Worm (Caenorhabditis elegans): ENCODE data around the gene ZK662.6.

Gene ZK662.6

DNA sequence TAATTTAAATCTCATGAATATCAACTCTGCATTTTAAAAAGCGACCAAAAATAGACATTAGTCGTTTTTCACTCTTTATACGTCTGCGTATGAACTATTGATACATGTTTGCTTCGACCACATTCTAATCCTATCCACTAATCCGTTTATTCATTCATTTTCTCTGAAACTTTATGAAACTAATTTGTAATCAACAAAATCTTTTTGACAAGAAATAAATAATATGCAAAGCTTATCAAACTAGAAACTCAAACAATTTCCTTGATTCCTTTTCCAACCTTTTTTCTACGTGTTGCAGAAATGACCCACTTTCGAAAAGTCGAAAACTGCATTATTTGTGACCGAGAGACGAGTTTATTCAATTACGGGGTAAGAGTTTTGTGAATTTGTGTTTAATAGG lies 23.9 kb downstream of the ZK662.6 start, which contains the start of gene nhr-255:
nhr-255 (plus strand) TSS at position 301 of the 400 bp plus-strand sequence.
- TF ChIP-seq tbx-11 (GFP tag; IDR thresholded peaks at IDR 0.05), result no peak
- TF ChIP-seq aly-1 (tag; optimal IDR thresholded peaks at IDR 0.05), result no peak
- no peak for TF ChIP-seq hmbx-1 (tag; optimal IDR thresholded peaks at IDR 0.05)
- no peak for TF ChIP-seq hnd-1 (tag; optimal IDR thresholded peaks at IDR 0.05)
- TF ChIP-seq tbx-37 (GFP tag; conservative IDR thresholded peaks at IDR 0.05), result no peak
- TF ChIP-seq ceh-13 (GFP tag; optimal IDR thresholded peaks at IDR 0.05), result no peak
- no peak for TF ChIP-seq hmg-4 (GFP tag; optimal IDR thresholded peaks at IDR 0.05)
- TF ChIP-seq scrt-1 (GFP tag; IDR thresholded peaks at IDR 0.05), result no peak
- TF ChIP-seq flt-1 (GFP tag; IDR thresholded peaks at IDR 0.05), result no peak
- no peak for TF ChIP-seq ama-1 (optimal IDR thresholded peaks at IDR 0.05)
- TF ChIP-seq F13C5.2 (tag; optimal IDR thresholded peaks at IDR 0.05), result no peak
- TF ChIP-seq B0310.2 (tag; optimal IDR thresholded peaks at IDR 0.05), result no peak
- TF ChIP-seq sea-1 (GFP tag; conservative IDR thresholded peaks at IDR 0.05), result no peak
- TF ChIP-seq ceh-36 (tag; optimal IDR thresholded peaks at IDR 0.05), result no peak
- no peak for TF ChIP-seq tra-4 (tag; optimal IDR thresholded peaks at IDR 0.05)
- TF ChIP-seq ets-7 (tag; optimal IDR thresholded peaks at IDR 0.05), result no peak
- TF ChIP-seq pes-1 (GFP tag; IDR thresholded peaks at IDR 0.05), result no peak

DNA sequence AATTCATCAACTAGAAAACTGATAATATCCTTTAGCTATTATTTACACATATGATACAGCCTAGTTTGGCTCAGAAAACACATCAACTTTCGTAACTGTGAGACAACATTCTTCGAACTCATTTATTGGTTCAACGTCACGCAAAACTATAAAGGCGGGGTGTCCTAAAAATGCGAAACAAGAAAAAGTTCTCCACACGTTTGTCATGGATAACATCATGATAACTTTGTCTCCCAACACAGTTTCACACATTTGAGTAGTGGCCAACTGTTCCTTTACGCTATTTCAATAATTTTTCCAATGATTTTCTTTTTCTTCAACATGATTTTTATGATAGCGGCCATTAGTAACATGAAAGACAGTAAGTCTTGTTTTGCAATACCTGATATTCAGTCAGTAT lies 28.3 kb downstream of the ZK662.6 start, which contains the start of gene srxa-9:
srxa-9 (plus strand) TSS at position 301 of the 400 bp plus-strand sequence.
- TF ChIP-seq F13C5.2 (tag; optimal IDR thresholded peaks at IDR 0.05) (no peak), ceh-13 (GFP tag; optimal IDR thresholded peaks at IDR 0.05) (no peak), tbx-37 (GFP tag; conservative IDR thresholded peaks at IDR 0.05) (no peak)

DNA sequence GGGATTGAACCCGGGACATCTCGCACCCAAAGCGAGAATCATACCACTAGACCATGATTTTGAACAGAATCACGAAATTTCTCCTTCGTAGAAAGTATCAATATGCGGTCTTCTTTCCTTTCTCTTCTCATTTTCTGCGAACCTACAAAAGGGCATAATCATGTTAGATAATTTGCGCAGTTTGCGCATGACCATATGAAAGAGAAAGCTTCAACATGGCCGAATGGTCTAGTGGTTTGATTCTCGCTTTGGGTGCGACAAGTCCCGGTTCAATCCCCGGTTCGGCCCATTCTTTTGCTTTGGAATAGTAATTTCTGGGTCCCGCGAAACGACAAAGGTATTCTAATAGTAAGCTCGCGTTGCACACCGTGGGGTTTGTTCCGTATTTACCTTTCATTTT lies 29.4 kb downstream of the ZK662.6 start:
- TF ChIP-seq aly-1 (tag; optimal IDR thresholded peaks at IDR 0.05), result no peak
- no peak for TF ChIP-seq F13C5.2 (tag; optimal IDR thresholded peaks at IDR 0.05)
- no peak for TF ChIP-seq hmg-4 (GFP tag; optimal IDR thresholded peaks at IDR 0.05)
- no peak for TF ChIP-seq hnd-1 (tag; optimal IDR thresholded peaks at IDR 0.05)
- no peak for TF ChIP-seq pes-1 (GFP tag; IDR thresholded peaks at IDR 0.05)
- TF ChIP-seq ama-1 (optimal IDR thresholded peaks at IDR 0.05), result no peak
- TF ChIP-seq scrt-1 (GFP tag; IDR thresholded peaks at IDR 0.05), result no peak
- TF ChIP-seq tra-4 (tag; optimal IDR thresholded peaks at IDR 0.05), result no peak
- no peak for TF ChIP-seq flt-1 (GFP tag; IDR thresholded peaks at IDR 0.05)
- TF ChIP-seq ceh-13 (GFP tag; optimal IDR thresholded peaks at IDR 0.05), result no peak
- no peak for TF ChIP-seq ets-7 (tag; optimal IDR thresholded peaks at IDR 0.05)
- TF ChIP-seq sea-1 (GFP tag; conservative IDR thresholded peaks at IDR 0.05), result no peak
- TF ChIP-seq tbx-11 (GFP tag; IDR thresholded peaks at IDR 0.05), result no peak
- no peak for TF ChIP-seq B0310.2 (tag; optimal IDR thresholded peaks at IDR 0.05)
- TF ChIP-seq hmbx-1 (tag; optimal IDR thresholded peaks at IDR 0.05), result no peak
- TF ChIP-seq ceh-36 (tag; optimal IDR thresholded peaks at IDR 0.05), result no peak
- no peak for TF ChIP-seq tbx-37 (GFP tag; conservative IDR thresholded peaks at IDR 0.05)

DNA sequence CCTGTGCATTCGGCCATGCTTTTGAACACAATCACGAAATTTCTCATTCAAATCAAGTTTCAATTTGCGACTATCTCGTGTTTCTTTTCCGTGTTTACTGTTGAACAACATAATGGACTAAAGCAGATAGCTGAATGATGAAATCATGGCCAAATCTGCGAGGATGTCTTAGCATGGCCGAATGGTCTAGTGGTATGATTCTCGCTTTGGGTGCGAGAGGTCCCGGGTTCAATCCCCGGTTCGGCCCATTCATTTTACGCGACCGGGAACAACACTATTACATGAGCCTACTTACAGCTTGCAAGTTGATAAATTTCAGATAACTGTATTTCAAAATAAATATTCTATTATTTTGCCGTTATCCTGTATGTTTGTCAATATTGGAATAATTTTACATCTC lies 32.8 kb downstream of the ZK662.6 start:
- TF ChIP-seq ceh-13 (GFP tag; optimal IDR thresholded peaks at IDR 0.05), result no peak
- no peak for TF ChIP-seq F13C5.2 (tag; optimal IDR thresholded peaks at IDR 0.05)
- TF ChIP-seq tbx-11 (GFP tag; IDR thresholded peaks at IDR 0.05), result no peak
- no peak for TF ChIP-seq tra-4 (tag; optimal IDR thresholded peaks at IDR 0.05)
- no peak for TF ChIP-seq B0310.2 (tag; optimal IDR thresholded peaks at IDR 0.05)
- no peak for TF ChIP-seq ama-1 (optimal IDR thresholded peaks at IDR 0.05)
- TF ChIP-seq aly-1 (tag; optimal IDR thresholded peaks at IDR 0.05), result no peak
- TF ChIP-seq hmbx-1 (tag; optimal IDR thresholded peaks at IDR 0.05), result no peak
- TF ChIP-seq ets-7 (tag; optimal IDR thresholded peaks at IDR 0.05), result no peak

DNA sequence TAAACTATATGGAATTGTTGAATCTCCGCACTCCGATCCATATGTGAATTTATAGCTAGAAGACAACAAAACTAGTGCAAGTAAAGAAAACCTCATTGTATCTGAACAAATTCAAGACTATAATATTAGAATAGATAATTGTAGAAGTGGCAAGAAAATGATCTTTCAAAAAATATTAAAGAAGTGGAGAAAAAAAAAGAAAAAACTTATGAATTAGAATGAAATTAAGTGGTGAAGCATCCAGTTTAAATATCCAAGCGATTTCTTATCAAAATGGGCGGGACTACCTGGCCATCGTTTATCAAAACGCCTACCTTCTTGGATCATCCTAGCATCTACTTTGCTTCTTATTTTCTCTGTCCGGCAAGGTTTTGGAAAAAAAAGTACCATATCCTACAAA lies 38.7 kb downstream of the ZK662.6 start, which contains the start of gene wrt-4:
wrt-4 (minus strand) TSS at position 101 of the 400 bp plus-strand sequence.
- no peak for TF ChIP-seq ceh-13 (GFP tag; optimal IDR thresholded peaks at IDR 0.05)
- TF ChIP-seq F13C5.2 (tag; optimal IDR thresholded peaks at IDR 0.05), result no peak
- no peak for TF ChIP-seq scrt-1 (GFP tag; IDR thresholded peaks at IDR 0.05)
- TF ChIP-seq tbx-11 (GFP tag; IDR thresholded peaks at IDR 0.05), result no peak
- TF ChIP-seq ceh-36 (tag; optimal IDR thresholded peaks at IDR 0.05), result no peak
- no peak for TF ChIP-seq tbx-37 (GFP tag; conservative IDR thresholded peaks at IDR 0.05)
- TF ChIP-seq hnd-1 (tag; optimal IDR thresholded peaks at IDR 0.05), result no peak
- TF ChIP-seq sea-1 (GFP tag; conservative IDR thresholded peaks at IDR 0.05), result no peak
- no peak for TF ChIP-seq ets-7 (tag; optimal IDR thresholded peaks at IDR 0.05)

DNA sequence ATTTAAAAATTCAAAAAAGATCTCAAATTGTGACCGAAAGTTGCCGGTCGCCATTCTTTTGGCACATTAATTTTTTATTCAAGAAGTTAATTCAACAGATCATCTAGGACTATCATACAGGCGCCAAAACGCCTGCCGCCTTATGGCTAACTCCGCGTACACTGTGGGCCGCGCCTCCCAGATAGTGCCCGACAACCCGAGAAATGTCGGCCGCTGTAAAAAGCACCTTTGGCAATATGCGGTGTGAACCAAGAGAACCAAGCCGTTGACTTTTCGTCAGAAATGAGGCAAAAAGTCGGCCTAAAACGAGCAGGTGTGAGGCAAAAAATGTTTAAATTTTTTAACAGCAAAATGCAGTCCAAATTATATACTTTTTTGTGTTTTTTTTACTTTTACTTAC lies 40.8 kb downstream of the ZK662.6 start:
- TF ChIP-seq hmg-4 (GFP tag; optimal IDR thresholded peaks at IDR 0.05) (no peak), pes-1 (GFP tag; IDR thresholded peaks at IDR 0.05) (no peak), F13C5.2 (tag; optimal IDR thresholded peaks at IDR 0.05) (no peak), aly-1 (tag; optimal IDR thresholded peaks at IDR 0.05) (no peak), sea-1 (GFP tag; conservative IDR thresholded peaks at IDR 0.05) (no peak), ceh-36 (tag; optimal IDR thresholded peaks at IDR 0.05) (no peak), tbx-37 (GFP tag; conservative IDR thresholded peaks at IDR 0.05) (no peak), ceh-13 (GFP tag; optimal IDR thresholded peaks at IDR 0.05) (no peak), ama-1 (optimal IDR thresholded peaks at IDR 0.05) (no peak)

DNA sequence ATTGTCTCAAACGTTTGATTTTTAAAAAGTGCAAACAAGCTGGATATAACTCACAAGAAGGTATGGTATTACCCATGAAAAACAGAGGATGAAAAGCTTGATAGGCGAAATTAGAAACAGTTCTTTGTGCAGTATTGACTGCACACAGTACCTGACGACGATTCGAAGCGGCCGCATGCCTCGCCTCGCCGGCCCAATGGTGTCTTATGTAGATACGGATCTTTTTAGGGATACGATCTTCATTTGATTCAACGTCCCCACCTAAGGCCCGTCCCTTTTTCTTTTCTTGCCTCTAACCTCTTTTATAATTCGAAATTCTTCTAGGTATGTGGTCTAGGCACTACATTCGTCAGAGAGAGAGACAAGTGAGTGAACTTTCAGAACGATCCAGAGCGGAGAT lies 47.7 kb downstream of the ZK662.6 start, which contains the start of gene bus-17:
bus-17 (minus strand) TSS at position 208 of the 400 bp plus-strand sequence.
- no peak for TF ChIP-seq flt-1 (GFP tag; IDR thresholded peaks at IDR 0.05)

DNA sequence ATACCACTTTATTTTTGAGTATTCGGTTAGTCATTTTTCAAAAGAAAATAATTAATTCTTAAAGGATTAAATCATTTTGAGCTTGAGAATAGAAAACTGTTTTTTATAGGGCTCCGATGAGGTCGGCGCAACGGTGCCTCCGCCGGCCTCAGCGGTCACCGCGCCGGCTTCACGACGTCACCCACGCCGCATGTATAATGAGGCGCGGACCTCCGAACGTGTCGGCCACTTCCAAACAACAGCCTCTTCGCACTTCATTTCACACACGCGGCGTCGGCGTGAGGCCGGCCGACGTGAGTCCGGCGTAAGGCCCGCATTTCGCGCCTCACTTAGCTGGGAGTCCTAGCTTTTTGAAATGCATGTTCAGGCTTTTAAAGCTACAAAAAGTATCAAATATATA lies 48.4 kb downstream of the ZK662.6 start:
- TF ChIP-seq pes-1 (GFP tag; IDR thresholded peaks at IDR 0.05) (no peak), ama-1 (optimal IDR thresholded peaks at IDR 0.05) (no peak), aly-1 (tag; optimal IDR thresholded peaks at IDR 0.05) (no peak), hnd-1 (tag; optimal IDR thresholded peaks at IDR 0.05) (no peak), tbx-11 (GFP tag; IDR thresholded peaks at IDR 0.05) (no peak), tra-4 (tag; optimal IDR thresholded peaks at IDR 0.05) (no peak), flt-1 (GFP tag; IDR thresholded peaks at IDR 0.05) (no peak), B0310.2 (tag; optimal IDR thresholded peaks at IDR 0.05) (no peak)

Data from whole organism, early embryonic.